Worm (Caenorhabditis elegans): ENCODE data around the gene Y17G7B.18.

Y17G7B.18 gene

ce11 chrII:12055408-12056140, 52.1 kb downstream of the Y17G7B.18 start:
- TF ChIP-seq sdc-2 (tag; optimal IDR thresholded peaks at IDR 0.05): no peak
- no peak for TF ChIP-seq hlh-6 (tag; optimal IDR thresholded peaks at IDR 0.05)
- TF ChIP-seq nfya-1 (tag; optimal IDR thresholded peaks at IDR 0.05): no peak
- no peak for TF ChIP-seq hlh-30 (tag; optimal IDR thresholded peaks at IDR 0.05; ENCODE audit: insufficient read depth)
- TF ChIP-seq unc-42 (tag; optimal IDR thresholded peaks at IDR 0.05): no peak
- no peak for TF ChIP-seq gmeb-2 (tag; optimal IDR thresholded peaks at IDR 0.05)
- TF ChIP-seq K02D7.2 (tag; optimal IDR thresholded peaks at IDR 0.05): no peak
- TF ChIP-seq T23F11.4 (GFP tag; optimal IDR thresholded peaks at IDR 0.05): no peak
- no peak for TF ChIP-seq ceh-22 (tag; optimal IDR thresholded peaks at IDR 0.05)
- TF ChIP-seq rnt-1 (tag; optimal IDR thresholded peaks at IDR 0.05): no peak

- no peak for TF ChIP-seq dve-1 (tag; optimal IDR thresholded peaks at IDR 0.05)
- TF ChIP-seq pag-3 (tag; optimal IDR thresholded peaks at IDR 0.05; ENCODE audit: borderline replicate concordance): no peak
- no peak for TF ChIP-seq ceh-9 (tag; optimal IDR thresholded peaks at IDR 0.05)
- TF ChIP-seq unc-3 (GFP tag; conservative IDR thresholded peaks at IDR 0.05): no peak
- no peak for TF ChIP-seq unc-3 (tag; optimal IDR thresholded peaks at IDR 0.05)
- no peak for TF ChIP-seq sox-2 (GFP tag; IDR thresholded peaks at IDR 0.05)
- TF ChIP-seq ceh-6 (GFP tag; optimal IDR thresholded peaks at IDR 0.05): no peak
- no peak for TF ChIP-seq ceh-30 (tag; optimal IDR thresholded peaks at IDR 0.05)
- no peak for TF ChIP-seq ets-4 (tag; optimal IDR thresholded peaks at IDR 0.05)
- TF ChIP-seq ceh-18 (tag; optimal IDR thresholded peaks at IDR 0.05): no peak
- TF ChIP-seq unc-42 (tag; optimal IDR thresholded peaks at IDR 0.05): no peak
- TF ChIP-seq Y22D7AL.16 (tag; optimal IDR thresholded peaks at IDR 0.05): no peak
- no peak for TF ChIP-seq ceh-45 (GFP tag; IDR thresholded peaks at IDR 0.05)
- TF ChIP-seq elt-2 (tag; optimal IDR thresholded peaks at IDR 0.05): no peak
- TF ChIP-seq mec-3 (tag; optimal IDR thresholded peaks at IDR 0.05; ENCODE audit: borderline replicate concordance): no peak
- no peak for TF ChIP-seq che-1 (tag; optimal IDR thresholded peaks at IDR 0.05)
- no peak for TF ChIP-seq pha-4 (tag; optimal IDR thresholded peaks at IDR 0.05)
- no peak for TF ChIP-seq ttx-3 (tag; optimal IDR thresholded peaks at IDR 0.05)
- no peak for TF ChIP-seq ceh-24 (tag; optimal IDR thresholded peaks at IDR 0.05)
These were observed 53.1 kb downstream of the Y17G7B.18 start for ce11 chrII:12054558-12054957.

ce11 chrII:12054150-12054549, 53.5 kb downstream of the Y17G7B.18 start:
- TF ChIP-seq unc-55 (GFP tag; optimal IDR thresholded peaks at IDR 0.05): no peak
- TF ChIP-seq fax-1 (tag; optimal IDR thresholded peaks at IDR 0.05): no peak
- no peak for TF ChIP-seq hlh-15 (tag; optimal IDR thresholded peaks at IDR 0.05)
- TF ChIP-seq ceh-30 (tag; optimal IDR thresholded peaks at IDR 0.05): no peak
- no peak for TF ChIP-seq ceh-2 (tag; optimal IDR thresholded peaks at IDR 0.05)
- no peak for TF ChIP-seq tbx-2 (tag; optimal IDR thresholded peaks at IDR 0.05)
- TF ChIP-seq ceh-14 (tag; optimal IDR thresholded peaks at IDR 0.05): no peak
- no peak for TF ChIP-seq pqm-1 (tag; optimal IDR thresholded peaks at IDR 0.05)
- no peak for TF ChIP-seq fkh-10 (GFP tag; optimal IDR thresholded peaks at IDR 0.05)
- no peak for TF ChIP-seq hlh-30 (tag; optimal IDR thresholded peaks at IDR 0.05; ENCODE audit: insufficient read depth)
- TF ChIP-seq ceh-6 (GFP tag; optimal IDR thresholded peaks at IDR 0.05): no peak
- no peak for TF ChIP-seq sox-2 (GFP tag; IDR thresholded peaks at IDR 0.05)
- TF ChIP-seq elt-2 (tag; optimal IDR thresholded peaks at IDR 0.05): no peak
- no peak for TF ChIP-seq ets-4 (tag; optimal IDR thresholded peaks at IDR 0.05)
- TF ChIP-seq lim-6 (tag; optimal IDR thresholded peaks at IDR 0.05): no peak
- TF ChIP-seq Y22D7AL.16 (tag; optimal IDR thresholded peaks at IDR 0.05): no peak
- TF ChIP-seq nhr-11 (tag; optimal IDR thresholded peaks at IDR 0.05): no peak
- no peak for TF ChIP-seq pha-2 (tag; optimal IDR thresholded peaks at IDR 0.05)
- no peak for TF ChIP-seq tbx-7 (tag; optimal IDR thresholded peaks at IDR 0.05)
